Worm (Caenorhabditis elegans) whole organism, midembryonic: Measurements from ENCODE around the gene vamp-7.

ENCODE experiments used
- T22C8.4 ChIP-seq: fragments of 200-800 bp; sonication (Bioruptor generic); IDR thresholded peaks from 2 replicates; pipeline ENCODE4 v1.3.6; 2022; ENCODE audit warnings: missing genetic modification characterization, missing compliant biosample characterization
- cog-1 ChIP-seq: sonication (generic microtip); optimal IDR thresholded peaks from 2 replicates; lab custom pipeline; 2016; ENCODE audit warnings: missing genetic modification characterization, missing compliant biosample characterization
- ref-1 ChIP-seq: fragments of 200-800 bp; sonication (Bioruptor generic); conservative IDR thresholded peaks from 2 replicates; pipeline ENCODE4 v1.3.6; 2022; ENCODE audit warnings: missing genetic modification reagents, missing genetic modification characterization, missing compliant biosample characterization
- tab-1 ChIP-seq: fragments of 200-800 bp; sonication (Bioruptor generic); IDR thresholded peaks from 2 replicates; pipeline ENCODE4 v1.3.6; 2022; ENCODE audit warnings: missing genetic modification characterization, missing compliant biosample characterization
- ztf-29 ChIP-seq: fragments of 200-800 bp; sonication (Bioruptor generic); IDR thresholded peaks from 2 replicates; pipeline ENCODE4 v1.3.6; 2022; ENCODE audit warnings: missing genetic modification reagents, missing genetic modification characterization, missing compliant biosample characterization

- TF ChIP-seq T22C8.4 (GFP tag; lab: Robert Waterston, UW) (no peak), cog-1 (tag; lab: Kevin White, UChicago) (no peak), ztf-29 (GFP tag; lab: Robert Waterston, UW) (no peak), ref-1 (GFP tag; lab: Robert Waterston, UW) (no peak), tab-1 (GFP tag; lab: Robert Waterston, UW) (no peak)
Measured at ce11 chrIV:2642673-2643072, 34.8 kb downstream of the vamp-7 start, which contains the start of gene ric-8.
